Fruit fly (Drosophila melanogaster): ENCODE results near the gene frm.

Gene frm

dm6 chr3L:5551087-5551486, at the start of gene frm:
TSS of gene frm (minus strand) at chr3L:5551159.
- no peak for TF ChIP-seq noc (tag; optimal IDR thresholded peaks at IDR 0.05)

- no peak for TF ChIP-seq noc (tag; optimal IDR thresholded peaks at IDR 0.05)
These were observed 48.6 kb upstream of the frm start, which contains the start of gene CG10591 for dm6 chr3L:5599592-5599991. TSS of gene CG10591 (minus strand) at chr3L:5599692.

- TF ChIP-seq noc (tag; optimal IDR thresholded peaks at IDR 0.05) = no peak
These were observed 44.1 kb upstream of the frm start, which contains the start of the genes Alp10 and Alp9 for dm6 chr3L:5594853-5595593. TSS of gene Alp10 (minus strand) at chr3L:5595272. TSS of gene Alp9 (plus strand) at chr3L:5595542.

- no peak for TF ChIP-seq noc (tag; optimal IDR thresholded peaks at IDR 0.05)
These were observed 43.3 kb upstream of the frm start for dm6 chr3L:5594163-5594715.

- TF ChIP-seq noc (tag; optimal IDR thresholded peaks at IDR 0.05) = no peak
These were observed 41.5 kb upstream of the frm start, which contains the start of gene spo for dm6 chr3L:5592437-5592836. TSS of gene spo (minus strand) at chr3L:5592571.

- no peak for TF ChIP-seq noc (tag; optimal IDR thresholded peaks at IDR 0.05)
These were observed 32.3 kb upstream of the frm start for dm6 chr3L:5583295-5583707.

- no peak for TF ChIP-seq noc (tag; optimal IDR thresholded peaks at IDR 0.05)
These were observed 30.6 kb upstream of the frm start for dm6 chr3L:5581542-5581941.

- TF ChIP-seq noc (tag; optimal IDR thresholded peaks at IDR 0.05) = no peak
These were observed 29.6 kb upstream of the frm start for dm6 chr3L:5580490-5581116.

- TF ChIP-seq noc (tag; optimal IDR thresholded peaks at IDR 0.05) = peak; percentile 18
These were observed 28.8 kb upstream of the frm start for dm6 chr3L:5579762-5580161.

dm6 chr3L:5578595-5578994, 27.6 kb upstream of the frm start:
- TF ChIP-seq noc (tag; optimal IDR thresholded peaks at IDR 0.05) = no peak

- peak; percentile 92 for TF ChIP-seq noc (tag; optimal IDR thresholded peaks at IDR 0.05)
These were observed 26.5 kb upstream of the frm start, which contains the start of gene Msr-110 for dm6 chr3L:5577250-5578138. TSS of gene Msr-110 (minus strand) at chr3L:5577348.

dm6 chr3L:5576543-5576942, 25.6 kb upstream of the frm start:
- TF ChIP-seq noc (tag; optimal IDR thresholded peaks at IDR 0.05) = no peak

dm6 chr3L:5575524-5575923, 24.6 kb upstream of the frm start:
- no peak for TF ChIP-seq noc (tag; optimal IDR thresholded peaks at IDR 0.05)

dm6 chr3L:5571051-5571450, 20.1 kb upstream of the frm start:
- no peak for TF ChIP-seq noc (tag; optimal IDR thresholded peaks at IDR 0.05)

dm6 chr3L:5569724-5570123, 18.8 kb upstream of the frm start:
- TF ChIP-seq noc (tag; optimal IDR thresholded peaks at IDR 0.05) = no peak

dm6 chr3L:5568361-5568760, 17.4 kb upstream of the frm start:
- no peak for TF ChIP-seq noc (tag; optimal IDR thresholded peaks at IDR 0.05)
